Worm (Caenorhabditis elegans) whole organism, young adult: ENCODE data around the gene idhb-1.

Source experiments
- F22D6.2 ChIP-seq: sonication (generic microtip); optimal IDR thresholded peaks from 2 replicates; lab custom pipeline; 2016; ENCODE audit warnings: mild to moderate bottlenecking, missing genetic modification characterization, missing compliant biosample characterization
- F33H1.4 ChIP-seq: fragments of 200-800 bp; sonication (Bioruptor generic); IDR thresholded peaks from 2 replicates; pipeline ENCODE4 v1.3.6; 2022; ENCODE audit warnings: missing genetic modification reagents, missing genetic modification characterization, missing compliant biosample characterization
- F52B5.7 ChIP-seq: sonication (generic microtip); optimal IDR thresholded peaks from 2 replicates; lab custom pipeline; 2016; ENCODE audit warnings: mild to moderate bottlenecking, missing genetic modification characterization, missing compliant biosample characterization
- F55B11.4 ChIP-seq: sonication (generic microtip); optimal IDR thresholded peaks from 2 replicates; lab custom pipeline; 2016; ENCODE audit warnings: missing compliant biosample characterization, missing genetic modification characterization, borderline replicate concordance; ENCODE audit not compliant: insufficient read depth
- F57A8.1 ChIP-seq: fragments of 200-800 bp; sonication (Bioruptor generic); optimal IDR thresholded peaks from 2 replicates; lab custom pipeline; 2018; ENCODE audit warnings: mild to moderate bottlenecking, missing genetic modification characterization, moderate library complexity, missing compliant biosample characterization
- K11D2.4 ChIP-seq: fragments of 200-800 bp; sonication (Bioruptor generic); IDR thresholded peaks from 2 replicates; pipeline ENCODE4 v1.3.6; 2022; ENCODE audit warnings: missing genetic modification reagents, missing genetic modification characterization, missing compliant biosample characterization
- Y56A3A.18 ChIP-seq: fragments of 200-800 bp; sonication (Bioruptor generic); IDR thresholded peaks from 2 replicates; pipeline ENCODE4 v1.3.6; 2022; ENCODE audit warnings: missing genetic modification reagents, missing genetic modification characterization, missing compliant biosample characterization
- aptf-2 ChIP-seq: fragments of 200-800 bp; sonication (Bioruptor generic); conservative IDR thresholded peaks from 2 replicates; pipeline ENCODE4 v1.3.6; 2022; ENCODE audit warnings: missing genetic modification reagents, missing genetic modification characterization, missing compliant biosample characterization
- athp-1 ChIP-seq: sonication (generic microtip); optimal IDR thresholded peaks from 2 replicates; lab custom pipeline; 2017; ENCODE audit warnings: mild to moderate bottlenecking, missing genetic modification characterization, missing compliant biosample characterization
- attf-3 ChIP-seq: fragments of 200-800 bp; sonication (Bioruptor generic); conservative IDR thresholded peaks from 2 replicates; pipeline ENCODE4 v1.3.6; 2022; ENCODE audit warnings: missing genetic modification reagents, missing genetic modification characterization, missing compliant biosample characterization
- attf-5 ChIP-seq: fragments of 200-800 bp; sonication (Bioruptor generic); optimal IDR thresholded peaks from 2 replicates; lab custom pipeline; 2018; ENCODE audit warnings: mild to moderate bottlenecking, missing genetic modification characterization, missing compliant biosample characterization
- ccch-3 ChIP-seq: fragments of 200-800 bp; sonication (Bioruptor generic); optimal IDR thresholded peaks from 2 replicates; lab custom pipeline; 2018; ENCODE audit warnings: mild to moderate bottlenecking, missing genetic modification characterization, missing compliant biosample characterization
- cebp-1 ChIP-seq, 2 experiments: fragments of 200-800 bp in 1 of 2; sonication (Bioruptor generic) in 1 of 2; sonication (generic microtip) in 1 of 2; IDR thresholded peaks in 1 of 2; optimal IDR thresholded peaks in 1 of 2; 2 replicates each; pipeline versions ENCODE4 v1.3.6 to Lab custom; 2017 to 2022; ENCODE audit warnings: missing compliant biosample characterization in 2 of 2, missing genetic modification characterization in 2 of 2, mild to moderate bottlenecking in 1 of 2, missing genetic modification reagents in 1 of 2, moderate library complexity in 1 of 2
- ceh-100 ChIP-seq: fragments of 200-800 bp; sonication (Bioruptor generic); IDR thresholded peaks from 2 replicates; pipeline ENCODE4 v1.3.6; 2022; ENCODE audit warnings: missing genetic modification reagents, missing genetic modification characterization, missing compliant biosample characterization
- ceh-58 ChIP-seq: fragments of 200-800 bp; sonication (Bioruptor generic); IDR thresholded peaks from 2 replicates; pipeline ENCODE4 v1.3.6; 2022; ENCODE audit warnings: missing genetic modification characterization, missing compliant biosample characterization
- chd-7 ChIP-seq: sonication (generic microtip); optimal IDR thresholded peaks from 2 replicates; lab custom pipeline; 2016; ENCODE audit warnings: mild to moderate bottlenecking, missing genetic modification characterization, moderate library complexity, missing compliant biosample characterization
- die-1 ChIP-seq: sonication (generic microtip); optimal IDR thresholded peaks from 2 replicates; lab custom pipeline; 2016; ENCODE audit warnings: missing genotype, mild to moderate bottlenecking, missing genetic modification characterization, missing compliant biosample characterization
- dox-1 ChIP-seq: fragments of 200-800 bp; sonication (Bioruptor generic); IDR thresholded peaks from 2 replicates; pipeline ENCODE4 v1.3.6; 2022; ENCODE audit warnings: missing genetic modification reagents, missing genetic modification characterization, missing compliant biosample characterization
- dpff-1 ChIP-seq: sonication (generic microtip); optimal IDR thresholded peaks from 2 replicates; lab custom pipeline; 2017; ENCODE audit warnings: mild to moderate bottlenecking, missing genetic modification characterization, missing compliant biosample characterization
- ets-4 ChIP-seq: fragments of 200-800 bp; sonication (Bioruptor generic); optimal IDR thresholded peaks from 2 replicates; lab custom pipeline; 2018; ENCODE audit warnings: mild to moderate bottlenecking, missing genetic modification characterization, missing compliant biosample characterization
- fkh-3 ChIP-seq: sonication (generic microtip); optimal IDR thresholded peaks from 2 replicates; lab custom pipeline; 2016; ENCODE audit warnings: mild to moderate bottlenecking, missing genetic modification characterization, missing compliant biosample characterization
- gei-17 ChIP-seq: fragments of 200-800 bp; sonication (Bioruptor generic); optimal IDR thresholded peaks from 2 replicates; lab custom pipeline; 2018; ENCODE audit warnings: mild to moderate bottlenecking, missing genetic modification characterization, missing compliant biosample characterization
- hmg-20 ChIP-seq: fragments of 200-800 bp; sonication (Bioruptor generic); IDR thresholded peaks from 2 replicates; pipeline ENCODE4 v1.3.6; 2022; ENCODE audit warnings: missing genetic modification reagents, missing genetic modification characterization, missing compliant biosample characterization
- hrde-1 ChIP-seq: sonication (generic microtip); optimal IDR thresholded peaks from 2 replicates; lab custom pipeline; 2016; ENCODE audit warnings: missing genetic modification characterization, mild to moderate bottlenecking, missing compliant biosample characterization, moderate library complexity, missing genotype, missing genetic modification reagents, borderline replicate concordance
- hsf-1 ChIP-seq: fragments of 200-800 bp; sonication (Bioruptor generic); IDR thresholded peaks from 2 replicates; pipeline ENCODE4 v1.3.6; 2022; ENCODE audit warnings: missing genetic modification reagents, missing genetic modification characterization, missing compliant biosample characterization
- let-526 ChIP-seq: fragments of 200-800 bp; sonication (Bioruptor generic); IDR thresholded peaks from 2 replicates; pipeline ENCODE4 v1.3.6; 2022; ENCODE audit warnings: missing genetic modification reagents, missing genetic modification characterization, missing compliant biosample characterization
- lin-26 ChIP-seq: fragments of 200-800 bp; sonication (Bioruptor generic); IDR thresholded peaks from 2 replicates; pipeline ENCODE4 v1.3.6; 2022; ENCODE audit warnings: missing genetic modification reagents, missing genetic modification characterization, missing compliant biosample characterization
- lin-35 ChIP-seq, 3 experiments: fragments of 150-350 bp in 2 of 3; sonication (generic microtip) in 1 of 3; optimal IDR thresholded peaks; 2 replicates each; lab custom pipeline; 2014 to 2018; ENCODE audit warnings: missing biosample characterization in 3 of 3, missing genetic modification characterization in 3 of 3, missing genetic modification reagents in 3 of 3
- lin-54 ChIP-seq: fragments of 200-800 bp; sonication (Bioruptor generic); optimal IDR thresholded peaks from 2 replicates; lab custom pipeline; 2018; ENCODE audit warnings: mild to moderate bottlenecking, missing genetic modification characterization, missing compliant biosample characterization
- lir-1 ChIP-seq: fragments of 200-800 bp; sonication (Bioruptor generic); conservative IDR thresholded peaks from 2 replicates; pipeline ENCODE4 v1.3.6; 2022; ENCODE audit warnings: missing genetic modification reagents, missing genetic modification characterization, missing compliant biosample characterization
- lsy-27 ChIP-seq: sonication (generic microtip); optimal IDR thresholded peaks from 2 replicates; lab custom pipeline; 2017; ENCODE audit warnings: missing genetic modification characterization, mild to moderate bottlenecking, missing compliant biosample characterization, antibody characterized with exemption, missing genotype, borderline replicate concordance; ENCODE audit not compliant: insufficient read depth
- madf-10 ChIP-seq: sonication (generic microtip); optimal IDR thresholded peaks from 2 replicates; lab custom pipeline; 2016; ENCODE audit warnings: mild to moderate bottlenecking, missing genetic modification characterization, missing compliant biosample characterization
- madf-3 ChIP-seq: fragments of 200-800 bp; sonication (Bioruptor generic); IDR thresholded peaks from 2 replicates; pipeline ENCODE4 v1.3.6; 2022; ENCODE audit warnings: missing genetic modification reagents, missing genetic modification characterization, missing compliant biosample characterization
- mcd-1 ChIP-seq: fragments of 200-800 bp; sonication (Bioruptor generic); IDR thresholded peaks from 2 replicates; pipeline ENCODE4 v1.3.6; 2022; ENCODE audit warnings: missing genetic modification reagents, missing genetic modification characterization, missing compliant biosample characterization
- mel-28 ChIP-seq: sonication (generic microtip); optimal IDR thresholded peaks from 2 replicates; lab custom pipeline; 2016; ENCODE audit warnings: borderline replicate concordance, mild to moderate bottlenecking, missing genetic modification characterization, missing compliant biosample characterization
- mes-4 ChIP-seq: sonication (generic microtip); optimal IDR thresholded peaks from 2 replicates; lab custom pipeline; 2016; ENCODE audit warnings: missing genotype, missing genetic modification characterization, missing compliant biosample characterization
- nfya-2 ChIP-seq: fragments of 200-800 bp; sonication (Bioruptor generic); IDR thresholded peaks from 2 replicates; pipeline ENCODE4 v1.3.6; 2022; ENCODE audit warnings: missing genetic modification reagents, missing genetic modification characterization, missing compliant biosample characterization
- nhr-179 ChIP-seq: sonication (generic microtip); optimal IDR thresholded peaks from 2 replicates; lab custom pipeline; 2016; ENCODE audit warnings: mild to moderate bottlenecking, missing genetic modification characterization, missing compliant biosample characterization
- nhr-27 ChIP-seq: fragments of 200-800 bp; sonication (Bioruptor generic); optimal IDR thresholded peaks from 2 replicates; lab custom pipeline; 2018; ENCODE audit warnings: mild to moderate bottlenecking, missing genetic modification characterization, moderate library complexity, missing compliant biosample characterization
- nhr-80 ChIP-seq: sonication (generic microtip); optimal IDR thresholded peaks from 2 replicates; lab custom pipeline; 2016; ENCODE audit warnings: missing genetic modification characterization, missing compliant biosample characterization
- nhr-90 ChIP-seq: sonication (generic microtip); optimal IDR thresholded peaks from 2 replicates; lab custom pipeline; 2016; ENCODE audit warnings: missing genotype, mild to moderate bottlenecking, missing genetic modification characterization, missing compliant biosample characterization
- snpc-1.1 ChIP-seq: sonication (generic microtip); optimal IDR thresholded peaks from 2 replicates; lab custom pipeline; 2017; ENCODE audit warnings: missing genetic modification characterization, mild to moderate bottlenecking, missing compliant biosample characterization, antibody characterized with exemption, moderate library complexity, missing genotype, missing genetic modification reagents; ENCODE audit not compliant: insufficient read depth
- snpc-1.3 ChIP-seq: sonication (generic microtip); optimal IDR thresholded peaks from 2 replicates; lab custom pipeline; 2017; ENCODE audit warnings: missing genetic modification characterization, mild to moderate bottlenecking, missing compliant biosample characterization, antibody characterized with exemption, moderate library complexity, missing genotype, missing genetic modification reagents; ENCODE audit not compliant: insufficient read depth
- snpc-3.4 ChIP-seq: sonication (generic microtip); optimal IDR thresholded peaks from 2 replicates; lab custom pipeline; 2017; ENCODE audit warnings: missing genetic modification characterization, mild to moderate bottlenecking, missing compliant biosample characterization, antibody characterized with exemption, moderate library complexity, missing genotype, missing genetic modification reagents
- tbx-9 ChIP-seq: sonication (generic microtip); optimal IDR thresholded peaks from 2 replicates; lab custom pipeline; 2016; ENCODE audit warnings: borderline replicate concordance, missing genetic modification characterization, inconsistent platforms, missing compliant biosample characterization
- zfh-2 ChIP-seq: fragments of 200-800 bp; sonication (Bioruptor generic); conservative IDR thresholded peaks from 2 replicates; pipeline ENCODE4 v1.3.6; 2022; ENCODE audit warnings: missing genetic modification reagents, missing genetic modification characterization, missing compliant biosample characterization
- ztf-25 ChIP-seq: fragments of 200-800 bp; sonication (Bioruptor generic); IDR thresholded peaks from 2 replicates; pipeline ENCODE4 v1.3.6; 2022; ENCODE audit warnings: missing genetic modification reagents, missing genetic modification characterization, missing compliant biosample characterization
- ztf-26 ChIP-seq: sonication (generic microtip); optimal IDR thresholded peaks from 2 replicates; lab custom pipeline; 2017; ENCODE audit warnings: missing genetic modification characterization, missing compliant biosample characterization

idhb-1 gene

DNA sequence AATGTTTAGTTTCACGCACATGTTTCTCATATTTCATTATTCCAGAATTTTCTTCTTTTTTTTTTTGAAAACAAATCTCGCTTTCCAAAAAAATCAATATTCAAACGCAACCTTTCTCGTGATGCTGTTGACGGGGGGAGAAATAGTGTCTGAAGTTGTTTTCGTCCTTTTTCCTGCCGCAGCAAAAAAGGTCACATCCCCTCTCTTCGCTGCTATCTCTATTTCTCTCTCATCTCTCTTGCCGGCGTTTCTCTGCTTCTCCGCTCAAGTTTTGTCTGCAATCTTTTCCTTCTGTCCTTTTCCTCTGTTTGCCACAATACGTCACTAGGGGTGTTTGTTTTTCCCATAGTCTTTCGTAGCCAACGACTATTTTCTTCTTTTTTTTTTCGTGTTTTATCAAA, 27.1 kb downstream of the idhb-1 start (continued):
- no peak for TF ChIP-seq nhr-27 (tag; lab: Kevin White, UChicago)
- TF ChIP-seq snpc-3.4 (tag; lab: Kevin White, UChicago): no peak
- TF ChIP-seq snpc-1.1: no peak
- TF ChIP-seq lin-54 (GFP tag; lab: Kevin White, UChicago): no peak
- no peak for TF ChIP-seq lir-1 (GFP tag; lab: Robert Waterston, UW)
- no peak for TF ChIP-seq ceh-58 (GFP tag; lab: Robert Waterston, UW)
- peak; percentile 62 for TF ChIP-seq gei-17 (GFP tag; lab: Kevin White, UChicago)
- peak; percentile 42; the same call in 1 of the 2 replicates for TF ChIP-seq mcd-1
- TF ChIP-seq tbx-9 (tag; lab: Kevin White, UChicago): no peak
- TF ChIP-seq mes-4: no peak
- TF ChIP-seq Y56A3A.18: no peak
- peak; percentile 70 for TF ChIP-seq ztf-26 (tag; lab: Kevin White, UChicago)
- TF ChIP-seq cebp-1 (GFP tag; IDR thresholded peaks at IDR 0.05; lab: Robert Waterston, UW): peak; percentile 56; the same call in 1 of the 2 replicates
- TF ChIP-seq cebp-1 (tag; optimal IDR thresholded peaks at IDR 0.05; lab: Kevin White, UChicago): peak; percentile 83
- no peak for TF ChIP-seq madf-3 (GFP tag; lab: Robert Waterston, UW)
- no peak for TF ChIP-seq let-526
- TF ChIP-seq F52B5.7 (tag; lab: Kevin White, UChicago): no peak
- peak; percentile 61 for TF ChIP-seq nhr-80 (tag; lab: Kevin White, UChicago)
- TF ChIP-seq lsy-27 (tag; lab: Kevin White, UChicago): no peak
- no peak for TF ChIP-seq nhr-179 (tag; lab: Kevin White, UChicago)
- TF ChIP-seq lin-26 (GFP tag; lab: Robert Waterston, UW): no peak
- TF ChIP-seq ceh-100: no peak
- no peak for TF ChIP-seq fkh-3 (tag; lab: Kevin White, UChicago)
- no peak for TF ChIP-seq nhr-90
- no peak for TF ChIP-seq lin-35 (GFP tag; optimal IDR thresholded peaks at IDR 0.05; lab: Kevin White, UChicago)
- TF ChIP-seq hrde-1: no peak
- TF ChIP-seq nfya-2 (GFP tag; lab: Robert Waterston, UW): no peak
- TF ChIP-seq F22D6.2: no peak
- TF ChIP-seq F33H1.4 (GFP tag; lab: Robert Waterston, UW): no peak
- peak; percentile 75 for TF ChIP-seq zfh-2 (GFP tag; lab: Robert Waterston, UW)
- TF ChIP-seq mel-28 (tag; lab: Kevin White, UChicago): no peak
- TF ChIP-seq ztf-25: no peak
- TF ChIP-seq die-1 (tag; lab: Kevin White, UChicago): peak; percentile 42
- no peak for TF ChIP-seq hsf-1 (GFP tag; lab: Robert Waterston, UW)
- no peak for TF ChIP-seq F57A8.1 (GFP tag; lab: Kevin White, UChicago)
- TF ChIP-seq ccch-3: no peak
- peak; percentile 52; the same call in 1 of the 2 replicates for TF ChIP-seq dox-1 (GFP tag; lab: Robert Waterston, UW)
- no peak for TF ChIP-seq snpc-1.3
- TF ChIP-seq athp-1 (tag; lab: Kevin White, UChicago): no peak
- TF ChIP-seq chd-7 (tag; lab: Kevin White, UChicago): peak; percentile 46
- TF ChIP-seq ets-4 (GFP tag; lab: Kevin White, UChicago): no peak
- TF ChIP-seq aptf-2 (GFP tag; lab: Robert Waterston, UW): no peak
- TF ChIP-seq hmg-20 (GFP tag; lab: Robert Waterston, UW): no peak
- TF ChIP-seq attf-5: peak; percentile 69
- no peak for TF ChIP-seq madf-10
- no peak for TF ChIP-seq attf-3
- TF ChIP-seq F55B11.4 (tag; lab: Kevin White, UChicago): no peak
- TF ChIP-seq dpff-1 (tag; lab: Kevin White, UChicago): no peak
- peak; percentile 70 for TF ChIP-seq K11D2.4 (GFP tag; lab: Robert Waterston, UW)
